Worm (Caenorhabditis elegans): ENCODE data around the gene C45G9.8.

The C45G9.8 gene

ce11 chrIII:5004621-5005020 is 48.8 kb downstream of the C45G9.8 start, which contains the start of gene R144.6:
Gene R144.6, minus strand, starts transcription at chrIII:5004721.
- TF ChIP-seq nfya-1 (tag; optimal IDR thresholded peaks at IDR 0.05; ENCODE audit: insufficient read depth) (no peak), fkh-2 (tag; optimal IDR thresholded peaks at IDR 0.05) (no peak), zag-1 (tag; optimal IDR thresholded peaks at IDR 0.05) (no peak), aly-2 (tag; optimal IDR thresholded peaks at IDR 0.05) (no peak), nhr-237 (tag; optimal IDR thresholded peaks at IDR 0.05) (no peak), lin-15B (tag; optimal IDR thresholded peaks at IDR 0.05) (no peak), lin-39 (tag; optimal IDR thresholded peaks at IDR 0.05) (no peak), nhr-28 (tag; optimal IDR thresholded peaks at IDR 0.05) (no peak), ceh-16 (tag; optimal IDR thresholded peaks at IDR 0.05) (no peak), sea-2 (GFP tag; optimal IDR thresholded peaks at IDR 0.05) (no peak)
